Fruit fly (Drosophila melanogaster) whole organism, embryonic: ENCODE results near the gene Kdm3.
A peak's percentile ranks its signal among the peaks of the same experiment; 100 is the strongest.

Experiments used
- Atf6 ChIP-seq: fragments of 200-800 bp; sonication (Bioruptor generic); IDR thresholded peaks from 2 replicates; pipeline ENCODE4 v1.3.6; 2022; ENCODE audit warnings: missing biosample characterization, missing genetic modification characterization
- Bdp1 ChIP-seq: fragments of 200-800 bp; sonication (Bioruptor generic); optimal IDR thresholded peaks from 3 replicates; lab custom pipeline; 2016; ENCODE audit warnings: missing biosample characterization, missing genetic modification characterization
- C15 ChIP-seq: fragments of 200-800 bp; sonication (Bioruptor generic); IDR thresholded peaks from 3 replicates; pipeline ENCODE4 v1.3.6; 2022; ENCODE audit warnings: missing biosample characterization, missing genetic modification characterization
- CG10366 ChIP-seq: fragments of 200-800 bp; sonication (Bioruptor generic); IDR thresholded peaks from 2 replicates; pipeline ENCODE4 v1.3.6; 2022; ENCODE audit warnings: missing biosample characterization, missing genetic modification characterization
- CG12104 ChIP-seq: fragments of 200-800 bp; sonication (Bioruptor generic); optimal IDR thresholded peaks from 3 replicates; lab custom pipeline; 2016; ENCODE audit warnings: missing biosample characterization, missing genetic modification characterization
- CG12391 ChIP-seq: fragments of 200-800 bp; sonication (Bioruptor generic); optimal IDR thresholded peaks from 3 replicates; lab custom pipeline; 2018; ENCODE audit warnings: missing biosample characterization, mild to moderate bottlenecking, missing genetic modification characterization, moderate library complexity
- CG12744 ChIP-seq: fragments of 200-800 bp; sonication (Bioruptor generic); optimal IDR thresholded peaks from 2 replicates; lab custom pipeline; 2016; ENCODE audit warnings: missing biosample characterization, missing genetic modification characterization
- CG12769 ChIP-seq: fragments of 200-800 bp; sonication (Bioruptor generic); optimal IDR thresholded peaks from 2 replicates; lab custom pipeline; 2019; ENCODE audit warnings: missing biosample characterization, mild to moderate bottlenecking, missing genetic modification characterization, moderate library complexity
- CG13287 ChIP-seq: fragments of 200-800 bp; sonication (Bioruptor generic); IDR thresholded peaks from 2 replicates; pipeline ENCODE4 v1.3.6; 2022; ENCODE audit warnings: missing biosample characterization, missing genetic modification characterization; ENCODE audit not compliant: partially characterized antibody
- CG14050 ChIP-seq: fragments of 200-800 bp; sonication (Bioruptor generic); IDR thresholded peaks from 3 replicates; pipeline ENCODE4 v1.3.6; 2022; ENCODE audit warnings: missing biosample characterization, missing genetic modification characterization
- CG15269 ChIP-seq: fragments of 200-800 bp; sonication (Bioruptor generic); optimal IDR thresholded peaks from 2 replicates; lab custom pipeline; 2018; ENCODE audit warnings: missing biosample characterization, mild to moderate bottlenecking, missing genetic modification characterization, moderate library complexity
- CG2678 ChIP-seq: fragments of 200-800 bp; sonication (Bioruptor generic); optimal IDR thresholded peaks from 3 replicates; lab custom pipeline; 2019; ENCODE audit warnings: missing biosample characterization, mild to moderate bottlenecking, missing genetic modification characterization, moderate library complexity
- CG30403 ChIP-seq: fragments of 200-800 bp; sonication (Bioruptor generic); optimal IDR thresholded peaks from 3 replicates; lab custom pipeline; 2016; ENCODE audit warnings: missing biosample characterization, missing genetic modification characterization
- CG3065 ChIP-seq: fragments of 200-800 bp; sonication (Bioruptor generic); optimal IDR thresholded peaks from 2 replicates; lab custom pipeline; 2016; ENCODE audit warnings: missing biosample characterization, missing genetic modification characterization
- CG3281 ChIP-seq: fragments of 200-800 bp; sonication (Bioruptor generic); optimal IDR thresholded peaks from 3 replicates; lab custom pipeline; 2017; ENCODE audit warnings: missing biosample characterization, mild to moderate bottlenecking, missing genetic modification characterization
- CG34422 ChIP-seq: fragments of 200-800 bp; sonication (Bioruptor generic); IDR thresholded peaks from 3 replicates; pipeline ENCODE4 v1.3.6; 2022; ENCODE audit warnings: missing biosample characterization, missing genetic modification characterization
- CG6813 ChIP-seq: fragments of 200-800 bp; sonication (Bioruptor generic); optimal IDR thresholded peaks from 2 replicates; lab custom pipeline; 2017; ENCODE audit warnings: missing biosample characterization, missing genetic modification characterization, mild to moderate bottlenecking, moderate library complexity, missing genetic modification reagents
- CoRest ChIP-seq: fragments of 200-800 bp; sonication (Bioruptor generic); optimal IDR thresholded peaks from 3 replicates; lab custom pipeline; 2018; ENCODE audit warnings: missing biosample characterization, mild to moderate bottlenecking, missing genetic modification characterization, moderate library complexity
- Fer3 ChIP-seq: fragments of 200-800 bp; sonication (Bioruptor generic); optimal IDR thresholded peaks from 2 replicates; lab custom pipeline; 2018; ENCODE audit warnings: missing biosample characterization, mild to moderate bottlenecking, missing genetic modification characterization, moderate library complexity
- Hr3 ChIP-seq: fragments of 200-800 bp; sonication (Bioruptor generic); optimal IDR thresholded peaks from 3 replicates; lab custom pipeline; 2016; ENCODE audit warnings: missing biosample characterization, missing genetic modification characterization
- Lhr ChIP-seq: fragments of 200-800 bp; sonication (Bioruptor generic); optimal IDR thresholded peaks from 3 replicates; lab custom pipeline; 2017; ENCODE audit warnings: mild to moderate bottlenecking, missing biosample characterization, missing genetic modification reagents, missing genetic modification characterization
- Mes4 ChIP-seq: fragments of 200-800 bp; sonication (Bioruptor generic); optimal IDR thresholded peaks from 2 replicates; lab custom pipeline; 2016; ENCODE audit warnings: missing biosample characterization, missing genetic modification characterization
- Myb ChIP-seq: fragments of 200-800 bp; sonication (Bioruptor generic); optimal IDR thresholded peaks from 2 replicates; lab custom pipeline; 2016; ENCODE audit warnings: missing biosample characterization, missing genetic modification characterization
- NC2α ChIP-seq: fragments of 200-800 bp; sonication (Bioruptor generic); optimal IDR thresholded peaks from 2 replicates; lab custom pipeline; 2016; ENCODE audit warnings: missing biosample characterization, missing genetic modification characterization
- Nf-YC ChIP-seq: fragments of 200-800 bp; optimal IDR thresholded peaks from 3 replicates; lab custom pipeline; 2019; ENCODE audit warnings: missing biosample characterization, mild to moderate bottlenecking, missing genetic modification characterization, moderate library complexity
- Oli ChIP-seq: fragments of 200-800 bp; sonication (Bioruptor generic); optimal IDR thresholded peaks from 2 replicates; lab custom pipeline; 2018; ENCODE audit warnings: missing biosample characterization, mild to moderate bottlenecking, missing genetic modification characterization, moderate library complexity
- PHDP ChIP-seq: fragments of 200-800 bp; sonication (Bioruptor generic); optimal IDR thresholded peaks from 3 replicates; lab custom pipeline; 2018; ENCODE audit warnings: missing biosample characterization, mild to moderate bottlenecking, missing genetic modification characterization, moderate library complexity
- Sox100B ChIP-seq: fragments of 200-800 bp; sonication (Bioruptor generic); optimal IDR thresholded peaks from 3 replicates; lab custom pipeline; 2018; ENCODE audit warnings: missing biosample characterization, mild to moderate bottlenecking, missing genetic modification characterization
- bcd ChIP-seq: fragments of 200-800 bp; sonication (Bioruptor generic); optimal IDR thresholded peaks from 2 replicates; lab custom pipeline; 2017; ENCODE audit warnings: missing biosample characterization, mild to moderate bottlenecking, missing genetic modification characterization
- bowl ChIP-seq: fragments of 200-800 bp; sonication (Bioruptor generic); IDR thresholded peaks from 2 replicates; pipeline ENCODE4 v1.3.6; 2022; ENCODE audit warnings: missing biosample characterization, missing genetic modification characterization
- cato ChIP-seq: fragments of 200-800 bp; sonication (Bioruptor generic); optimal IDR thresholded peaks from 2 replicates; lab custom pipeline; 2016; ENCODE audit warnings: missing biosample characterization, missing genetic modification characterization, borderline replicate concordance
- chn ChIP-seq: fragments of 200-800 bp; sonication (Bioruptor generic); optimal IDR thresholded peaks from 2 replicates; lab custom pipeline; 2016; ENCODE audit warnings: missing biosample characterization, missing genetic modification characterization
- crol ChIP-seq: fragments of 200-800 bp; sonication (Bioruptor generic); IDR thresholded peaks from 2 replicates; pipeline ENCODE4 v1.3.6; 2022; ENCODE audit warnings: missing biosample characterization, missing genetic modification characterization
- disco-r ChIP-seq: fragments of 200-800 bp; sonication (Bioruptor generic); optimal IDR thresholded peaks from 2 replicates; lab custom pipeline; 2016; ENCODE audit warnings: missing biosample characterization, missing genetic modification characterization
- dmrt11E ChIP-seq: fragments of 200-800 bp; sonication (Bioruptor generic); optimal IDR thresholded peaks from 3 replicates; lab custom pipeline; 2018; ENCODE audit warnings: missing biosample characterization, mild to moderate bottlenecking, missing genetic modification characterization, moderate library complexity
- fd102C ChIP-seq: fragments of 200-800 bp; sonication (Bioruptor generic); optimal IDR thresholded peaks from 2 replicates; lab custom pipeline; 2018; ENCODE audit warnings: missing biosample characterization, mild to moderate bottlenecking, missing genetic modification characterization, moderate library complexity
- fru ChIP-seq: fragments of >200 bp; optimal IDR thresholded peaks from 2 replicates; lab custom pipeline; 2017
- gsb ChIP-seq: fragments of 200-800 bp; sonication (Bioruptor generic); IDR thresholded peaks from 2 replicates; pipeline ENCODE4 v1.3.6; 2022; ENCODE audit warnings: missing biosample characterization, missing genetic modification characterization
- h ChIP-seq: fragments of >200 bp; optimal IDR thresholded peaks from 2 replicates; lab custom pipeline; 2017
- hth ChIP-seq: fragments of >200 bp; optimal IDR thresholded peaks from 2 replicates; lab custom pipeline; 2017; ENCODE audit warnings: inconsistent platforms
- nau ChIP-seq: fragments of 200-800 bp; sonication (Bioruptor generic); optimal IDR thresholded peaks from 3 replicates; lab custom pipeline; 2017; ENCODE audit warnings: missing biosample characterization, mild to moderate bottlenecking, missing genetic modification characterization, missing genetic modification reagents
- nerfin-1 ChIP-seq: fragments of 200-800 bp; sonication (Bioruptor generic); optimal IDR thresholded peaks from 3 replicates; lab custom pipeline; 2019; ENCODE audit warnings: missing biosample characterization, mild to moderate bottlenecking, missing genetic modification characterization, moderate library complexity
- p53 ChIP-seq: fragments of 200-800 bp; sonication (Bioruptor generic); optimal IDR thresholded peaks from 2 replicates; lab custom pipeline; 2016; ENCODE audit warnings: missing biosample characterization, missing genetic modification characterization
- psq ChIP-seq: fragments of 200-800 bp; sonication (Bioruptor generic); optimal IDR thresholded peaks from 2 replicates; lab custom pipeline; 2017; ENCODE audit warnings: missing biosample characterization, missing genetic modification characterization
- sima ChIP-seq: fragments of 200-800 bp; sonication (Bioruptor generic); optimal IDR thresholded peaks from 2 replicates; lab custom pipeline; 2016; ENCODE audit warnings: missing biosample characterization, missing genetic modification characterization
- sob ChIP-seq: fragments of 200-800 bp; sonication (Bioruptor generic); IDR thresholded peaks from 2 replicates; pipeline ENCODE4 v1.3.6; 2022; ENCODE audit warnings: missing biosample characterization, missing genetic modification characterization
- tap ChIP-seq: fragments of 200-800 bp; optimal IDR thresholded peaks from 3 replicates; lab custom pipeline; 2019; ENCODE audit warnings: missing biosample characterization, mild to moderate bottlenecking, missing genetic modification characterization, moderate library complexity
- trem ChIP-seq: fragments of 200-800 bp; optimal IDR thresholded peaks from 3 replicates; lab custom pipeline; 2019; ENCODE audit warnings: missing biosample characterization, mild to moderate bottlenecking, missing genetic modification characterization, moderate library complexity
- tup ChIP-seq: fragments of 200-800 bp; sonication (Bioruptor generic); optimal IDR thresholded peaks from 2 replicates; lab custom pipeline; 2016; ENCODE audit warnings: missing biosample characterization, mild to moderate bottlenecking, missing genetic modification characterization, moderate library complexity
- zfh2 ChIP-seq: fragments of 200-800 bp; sonication (Bioruptor generic); optimal IDR thresholded peaks from 2 replicates; lab custom pipeline; 2016; ENCODE audit warnings: missing biosample characterization, missing genetic modification characterization

The Kdm3 gene

DNA sequence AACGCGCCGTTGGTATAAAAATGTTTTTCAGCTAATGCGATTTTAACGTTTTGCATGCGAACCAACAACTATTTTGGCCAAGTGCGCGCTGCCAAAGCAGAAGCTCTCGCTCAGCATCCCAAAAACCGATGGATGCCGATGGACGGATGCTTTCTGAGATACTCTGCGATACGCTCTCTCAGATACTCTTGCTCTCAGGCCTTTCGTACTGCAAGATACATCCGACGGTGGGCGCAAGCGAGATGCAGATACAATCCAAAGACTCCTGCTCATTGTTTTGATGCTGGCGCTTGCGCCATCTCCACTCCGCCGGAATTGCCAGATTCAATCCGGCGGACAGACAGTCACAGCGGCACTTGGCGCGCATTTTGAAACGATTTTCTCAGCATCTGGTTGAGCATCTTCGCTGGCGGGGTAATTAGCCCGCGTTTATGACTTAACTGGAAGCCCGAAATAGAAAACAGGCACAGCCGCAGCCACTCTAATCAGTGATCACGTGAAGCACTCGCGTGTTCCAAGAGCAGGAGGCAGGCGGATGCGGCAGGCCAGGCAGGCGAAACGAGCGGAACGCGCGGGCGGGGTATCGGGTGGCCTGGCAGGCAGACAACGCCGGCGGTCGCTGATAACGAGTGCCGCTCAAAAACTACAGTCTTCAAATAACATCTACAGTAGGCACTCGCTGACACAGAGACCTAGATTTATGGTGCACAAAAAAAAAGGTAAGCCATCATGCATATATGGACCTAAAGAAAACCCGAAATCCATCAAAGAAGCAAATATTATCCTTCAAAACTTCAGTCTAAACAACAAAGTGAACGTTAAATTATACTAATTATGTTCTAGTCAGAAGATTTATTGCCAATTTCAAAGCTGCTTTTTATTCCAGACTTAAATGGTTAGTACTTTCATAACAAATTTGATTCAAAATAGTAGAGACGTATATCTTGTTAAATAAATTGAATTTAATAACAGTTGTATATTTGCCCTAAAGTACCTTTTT lies 21.9 kb upstream of the Kdm3 start, which contains the start of gene CG16779 (continued):
- TF ChIP-seq h (lab: Kevin White, UChicago) (no peak), gsb (GFP tag; lab: Robert Waterston, UW) (no peak), Oli (tag; lab: Kevin White, UChicago) (peak; percentile 67), tap (no peak), Myb (no peak), Lhr (no peak), bcd (GFP tag; lab: Kevin White, UChicago) (peak; percentile 47), dmrt11E (tag; lab: Kevin White, UChicago) (peak; percentile 51), p53 (GFP tag; lab: Kevin White, UChicago) (no peak), CG3065 (GFP tag; lab: Kevin White, UChicago) (no peak), CG14050 (GFP tag; lab: Robert Waterston, UW) (no peak), fru (no peak), disco-r (GFP tag; lab: Kevin White, UChicago) (peak; percentile 16), PHDP (peak; percentile 45), CoRest (tag; lab: Kevin White, UChicago) (peak; percentile 57), cato (no peak), CG6813 (GFP tag; lab: Kevin White, UChicago) (peak; percentile 30), bowl (GFP tag; lab: Robert Waterston, UW) (no peak), tup (GFP tag; lab: Kevin White, UChicago) (no peak), CG13287 (GFP tag; lab: Robert Waterston, UW) (peak; percentile 40; the same call in 1 of the 2 replicates), nau (GFP tag; lab: Kevin White, UChicago) (no peak), CG12391 (tag; lab: Kevin White, UChicago) (peak; percentile 36), Atf6 (no peak), crol (peak; percentile 90), Fer3 (peak; percentile 31), CG12744 (no peak), sima (no peak), CG3281 (GFP tag; lab: Kevin White, UChicago) (peak; percentile 35), CG15269 (peak; percentile 49), Hr3 (GFP tag; lab: Kevin White, UChicago) (peak; percentile 53), trem (tag; lab: Kevin White, UChicago) (no peak), CG34422 (no peak), sob (GFP tag; lab: Robert Waterston, UW) (peak; percentile 28; the same call in 1 of the 2 replicates), C15 (GFP tag; lab: Robert Waterston, UW) (no peak), CG30403 (peak; percentile 59), CG10366 (GFP tag; lab: Robert Waterston, UW) (no peak), fd102C (GFP tag; lab: Kevin White, UChicago) (no peak), Nf-YC (tag; lab: Kevin White, UChicago) (no peak), CG2678 (tag; lab: Kevin White, UChicago) (peak; percentile 74), NC2α (no peak), psq (GFP tag; lab: Kevin White, UChicago) (no peak), CG12104 (GFP tag; lab: Kevin White, UChicago) (no peak), Sox100B (GFP tag; lab: Kevin White, UChicago) (peak; percentile 69), CG12769 (tag; lab: Kevin White, UChicago) (no peak), chn (peak; percentile 6), zfh2 (GFP tag; lab: Kevin White, UChicago) (no peak), nerfin-1 (tag; lab: Kevin White, UChicago) (peak; percentile 44), Mes4 (GFP tag; lab: Kevin White, UChicago) (no peak), hth (lab: Kevin White, UChicago) (no peak), Bdp1 (GFP tag; lab: Kevin White, UChicago) (no peak)
